Worm (Caenorhabditis elegans): ENCODE data around the gene K04F1.8.

DNA sequence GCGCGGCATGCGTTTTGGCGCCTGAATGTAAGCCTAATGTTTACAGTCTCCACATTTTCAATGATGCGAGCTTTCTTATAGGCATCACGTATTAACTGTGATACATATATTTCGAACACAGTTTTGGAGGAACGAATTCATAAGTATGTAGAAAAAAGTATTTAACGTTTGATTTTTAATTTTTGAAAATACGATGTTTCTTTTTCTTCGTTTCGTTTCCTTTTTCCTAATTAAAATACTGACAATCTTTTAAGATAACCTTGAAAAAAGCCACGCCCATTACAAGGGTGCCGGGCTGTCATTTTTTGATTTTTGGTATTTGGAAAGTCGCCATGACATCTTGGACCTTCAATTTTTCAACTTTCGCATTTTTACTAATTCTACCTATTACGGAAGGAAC, 2.1 kb upstream of the K04F1.8 start, which contains the start of gene K04F1.9:
- TF ChIP-seq mdl-1 (tag; optimal IDR thresholded peaks at IDR 0.05) = no peak
- no peak for TF ChIP-seq cey-2 (tag; optimal IDR thresholded peaks at IDR 0.05; ENCODE audit: borderline replicate concordance, insufficient read depth)
- TF ChIP-seq pha-4 (GFP tag; IDR thresholded peaks at IDR 0.05) = no peak
- no peak for TF ChIP-seq pha-4 (tag; optimal IDR thresholded peaks at IDR 0.05)
- TF ChIP-seq F44E2.7 (GFP tag; IDR thresholded peaks at IDR 0.05) = no peak
- no peak for TF ChIP-seq lin-38 (GFP tag; IDR thresholded peaks at IDR 0.05)
- TF ChIP-seq mdt-29 (GFP tag; IDR thresholded peaks at IDR 0.05) = no peak
